Worm (Caenorhabditis elegans): ENCODE data around the gene gcy-20.

Gene gcy-20

DNA sequence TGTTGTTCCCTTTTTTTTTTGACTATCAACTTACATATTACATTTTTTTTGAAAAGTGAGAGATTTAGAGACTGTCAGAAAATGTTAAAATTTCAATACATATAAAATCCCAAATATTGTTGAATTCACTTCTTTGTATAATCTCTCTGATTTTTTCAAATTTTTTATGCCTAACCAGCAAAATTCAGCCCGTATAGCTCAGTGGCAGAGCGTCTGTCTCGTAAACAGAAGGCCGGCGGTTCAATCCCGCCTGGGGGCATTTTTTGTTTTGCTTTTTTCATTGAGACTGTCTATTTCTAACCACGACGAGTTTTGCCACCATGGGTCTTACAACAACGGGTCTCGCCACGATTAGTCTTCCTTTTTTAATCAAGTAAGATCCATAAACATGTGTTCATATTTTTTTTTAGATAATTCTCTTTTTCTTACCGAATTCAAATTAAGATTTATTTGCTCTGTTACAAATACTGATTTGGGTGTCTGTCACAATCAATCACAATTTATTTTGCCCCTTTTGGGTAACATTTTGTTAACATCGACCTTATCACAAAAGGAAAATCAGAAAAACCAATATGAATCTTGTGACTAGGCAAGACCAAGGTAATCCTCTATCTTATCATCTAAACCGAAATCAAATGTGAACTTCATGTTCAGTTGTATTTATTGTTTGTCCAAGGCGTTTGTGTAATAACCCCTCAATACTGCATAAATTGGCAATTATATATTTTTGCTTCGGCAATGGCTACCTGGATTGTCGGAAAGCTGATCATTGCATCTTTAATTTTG, 34.4 kb downstream of the gcy-20 start, which contains the start of gene glc-1:
Gene glc-1 (plus strand): TSS at position 663 of the 786 bp plus-strand sequence.
- no peak for TF ChIP-seq hlh-8 (tag; optimal IDR thresholded peaks at IDR 0.05)
- TF ChIP-seq pha-2 (tag; optimal IDR thresholded peaks at IDR 0.05) = no peak
- no peak for TF ChIP-seq hlh-30 (tag; optimal IDR thresholded peaks at IDR 0.05; ENCODE audit: insufficient read depth)
- TF ChIP-seq ceh-22 (tag; optimal IDR thresholded peaks at IDR 0.05) = no peak
- no peak for TF ChIP-seq ceh-24 (tag; optimal IDR thresholded peaks at IDR 0.05)
- no peak for TF ChIP-seq ceh-19 (GFP tag; optimal IDR thresholded peaks at IDR 0.05)
- no peak for TF ChIP-seq unc-3 (GFP tag; conservative IDR thresholded peaks at IDR 0.05)
- TF ChIP-seq unc-3 (tag; optimal IDR thresholded peaks at IDR 0.05) = no peak
- TF ChIP-seq fkh-6 (tag; optimal IDR thresholded peaks at IDR 0.05) = no peak
- no peak for TF ChIP-seq ceh-30 (tag; optimal IDR thresholded peaks at IDR 0.05)
- TF ChIP-seq ama-1 (optimal IDR thresholded peaks at IDR 0.05) = no peak
- no peak for TF ChIP-seq fkh-10 (GFP tag; optimal IDR thresholded peaks at IDR 0.05)
- no peak for TF ChIP-seq sdc-2 (tag; optimal IDR thresholded peaks at IDR 0.05)
- TF ChIP-seq dve-1 (tag; optimal IDR thresholded peaks at IDR 0.05) = no peak
- no peak for TF ChIP-seq K02D7.2 (tag; optimal IDR thresholded peaks at IDR 0.05)
- TF ChIP-seq unc-55 (GFP tag; optimal IDR thresholded peaks at IDR 0.05) = no peak
- TF ChIP-seq pha-4 (tag; optimal IDR thresholded peaks at IDR 0.05) = no peak
- TF ChIP-seq lim-6 (tag; optimal IDR thresholded peaks at IDR 0.05) = no peak
- TF ChIP-seq rnt-1 (tag; optimal IDR thresholded peaks at IDR 0.05) = no peak
- TF ChIP-seq Y22D7AL.16 (tag; optimal IDR thresholded peaks at IDR 0.05) = no peak
- TF ChIP-seq ref-2 (tag; optimal IDR thresholded peaks at IDR 0.05) = no peak

ce11 chrV:16218522-16218921, 35.1 kb downstream of the gcy-20 start, which contains the start of gene F11A5.15:
Gene F11A5.15, minus strand, starts transcription at chrV:16218622.
- TF ChIP-seq mec-3 (tag; optimal IDR thresholded peaks at IDR 0.05; ENCODE audit: borderline replicate concordance) = no peak
- no peak for TF ChIP-seq ceh-24 (tag; optimal IDR thresholded peaks at IDR 0.05)
- no peak for TF ChIP-seq dve-1 (tag; optimal IDR thresholded peaks at IDR 0.05)
- no peak for TF ChIP-seq ceh-9 (tag; optimal IDR thresholded peaks at IDR 0.05)
- no peak for TF ChIP-seq fkh-6 (tag; optimal IDR thresholded peaks at IDR 0.05)
- TF ChIP-seq gmeb-2 (tag; optimal IDR thresholded peaks at IDR 0.05) = no peak
- TF ChIP-seq hlh-8 (tag; optimal IDR thresholded peaks at IDR 0.05) = no peak

- TF ChIP-seq unc-3 (GFP tag; conservative IDR thresholded peaks at IDR 0.05) = no peak
- no peak for TF ChIP-seq unc-3 (tag; optimal IDR thresholded peaks at IDR 0.05)
- no peak for TF ChIP-seq madf-2 (tag; optimal IDR thresholded peaks at IDR 0.05)
- no peak for TF ChIP-seq ceh-2 (tag; optimal IDR thresholded peaks at IDR 0.05)
- TF ChIP-seq fkh-6 (tag; optimal IDR thresholded peaks at IDR 0.05) = no peak
- no peak for TF ChIP-seq tbx-7 (tag; optimal IDR thresholded peaks at IDR 0.05)
- TF ChIP-seq npax-4 (tag; optimal IDR thresholded peaks at IDR 0.05) = no peak
- TF ChIP-seq ceh-30 (tag; optimal IDR thresholded peaks at IDR 0.05) = no peak
- TF ChIP-seq unc-42 (tag; optimal IDR thresholded peaks at IDR 0.05) = no peak
- no peak for TF ChIP-seq ref-2 (tag; optimal IDR thresholded peaks at IDR 0.05)
- no peak for TF ChIP-seq nhr-11 (tag; optimal IDR thresholded peaks at IDR 0.05)
- TF ChIP-seq ceh-24 (tag; optimal IDR thresholded peaks at IDR 0.05) = no peak
- no peak for TF ChIP-seq zip-5 (tag; optimal IDR thresholded peaks at IDR 0.05)
- no peak for TF ChIP-seq pax-1 (tag; optimal IDR thresholded peaks at IDR 0.05)
- no peak for TF ChIP-seq sox-2 (GFP tag; IDR thresholded peaks at IDR 0.05)
- no peak for TF ChIP-seq lim-6 (tag; optimal IDR thresholded peaks at IDR 0.05)
- TF ChIP-seq elt-4 (tag; optimal IDR thresholded peaks at IDR 0.05) = no peak
- TF ChIP-seq gmeb-2 (tag; optimal IDR thresholded peaks at IDR 0.05) = no peak
- no peak for TF ChIP-seq fax-1 (tag; optimal IDR thresholded peaks at IDR 0.05)
- TF ChIP-seq dmd-4 (tag; optimal IDR thresholded peaks at IDR 0.05; ENCODE audit: borderline replicate concordance) = no peak
Observed at ce11 chrV:16214505-16214904, 39.1 kb downstream of the gcy-20 start, which contains the start of gene F11A5.9. Gene F11A5.9, plus strand, starts transcription at chrV:16214890.

DNA sequence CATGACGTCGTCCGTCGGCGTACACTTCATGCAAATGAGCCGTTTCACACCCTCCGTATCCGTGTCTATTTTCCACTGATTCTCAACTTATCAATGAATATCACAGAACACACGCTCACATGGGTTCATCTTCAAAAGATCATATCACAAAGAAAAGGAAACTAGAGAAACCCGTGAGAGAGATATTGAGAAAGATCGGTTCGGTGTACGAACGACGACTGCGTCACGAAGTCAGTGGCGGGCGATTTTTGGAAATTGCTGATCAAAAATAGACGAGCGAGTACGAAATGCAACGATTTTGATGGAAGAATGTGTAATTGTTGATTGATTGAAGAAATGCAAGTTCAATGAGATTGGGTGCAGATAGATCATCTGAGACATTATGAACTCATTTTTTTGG, 40.3 kb downstream of the gcy-20 start:
- TF ChIP-seq sox-2 (GFP tag; IDR thresholded peaks at IDR 0.05) (no peak), ahr-1 (tag; optimal IDR thresholded peaks at IDR 0.05) (no peak), che-1 (tag; optimal IDR thresholded peaks at IDR 0.05) (no peak), pros-1 (tag; optimal IDR thresholded peaks at IDR 0.05) (no peak), ceh-34 (tag; optimal IDR thresholded peaks at IDR 0.05) (no peak), gmeb-2 (tag; optimal IDR thresholded peaks at IDR 0.05) (no peak), dve-1 (tag; optimal IDR thresholded peaks at IDR 0.05) (no peak), pat-9 (tag; optimal IDR thresholded peaks at IDR 0.05) (no peak), rnt-1 (tag; optimal IDR thresholded peaks at IDR 0.05) (no peak), pag-3 (tag; optimal IDR thresholded peaks at IDR 0.05; ENCODE audit: borderline replicate concordance) (no peak)

All from whole organism, late embryonic.